Worm (Caenorhabditis elegans) whole organism, mixed stage, embryonic: ENCODE data around the gene srd-45.

Experiments used
- M03D4.4 ChIP-seq: sonication (generic microtip); optimal IDR thresholded peaks from 2 replicates; lab custom pipeline; 2017; ENCODE audit warnings: mild to moderate bottlenecking, missing genetic modification characterization, missing compliant biosample characterization
- bed-3 ChIP-seq: fragments of 200-800 bp; sonication (Bioruptor generic); optimal IDR thresholded peaks from 3 replicates; lab custom pipeline; 2018; ENCODE audit warnings: mild to moderate bottlenecking, missing genetic modification characterization, moderate library complexity, missing compliant biosample characterization
- ces-1 ChIP-seq: fragments of 150-350 bp; optimal IDR thresholded peaks from 2 replicates; lab custom pipeline; 2014; ENCODE audit warnings: missing biosample characterization, missing genetic modification reagents, missing genetic modification characterization
- lsy-2 ChIP-seq: fragments of 150-350 bp; optimal IDR thresholded peaks from 2 replicates; lab custom pipeline; 2014; ENCODE audit warnings: missing biosample characterization, missing genetic modification characterization
- mep-1 ChIP-seq: fragments of 150-350 bp; optimal IDR thresholded peaks from 2 replicates; lab custom pipeline; 2017; ENCODE audit warnings: missing biosample characterization, missing genetic modification reagents, missing genetic modification characterization, inconsistent platforms
- nhr-12 ChIP-seq: fragments of 150-350 bp; optimal IDR thresholded peaks from 2 replicates; lab custom pipeline; 2014; ENCODE audit warnings: missing biosample characterization, missing genetic modification characterization
- nhr-237 ChIP-seq: fragments of 150-350 bp; optimal IDR thresholded peaks from 2 replicates; lab custom pipeline; 2014; ENCODE audit warnings: missing biosample characterization, missing genetic modification characterization
- pha-4 ChIP-seq: fragments of 150-350 bp; optimal IDR thresholded peaks from 2 replicates; lab custom pipeline; 2018; ENCODE audit warnings: missing biosample characterization, missing genetic modification reagents, missing genetic modification characterization
- snpc-4 ChIP-seq: fragments of 150-350 bp; optimal IDR thresholded peaks from 2 replicates; lab custom pipeline; 2014; ENCODE audit warnings: missing biosample characterization, missing genetic modification characterization
- ztf-11 ChIP-seq: fragments of 150-350 bp; optimal IDR thresholded peaks from 2 replicates; lab custom pipeline; 2014; ENCODE audit warnings: missing biosample characterization, missing genetic modification characterization

DNA sequence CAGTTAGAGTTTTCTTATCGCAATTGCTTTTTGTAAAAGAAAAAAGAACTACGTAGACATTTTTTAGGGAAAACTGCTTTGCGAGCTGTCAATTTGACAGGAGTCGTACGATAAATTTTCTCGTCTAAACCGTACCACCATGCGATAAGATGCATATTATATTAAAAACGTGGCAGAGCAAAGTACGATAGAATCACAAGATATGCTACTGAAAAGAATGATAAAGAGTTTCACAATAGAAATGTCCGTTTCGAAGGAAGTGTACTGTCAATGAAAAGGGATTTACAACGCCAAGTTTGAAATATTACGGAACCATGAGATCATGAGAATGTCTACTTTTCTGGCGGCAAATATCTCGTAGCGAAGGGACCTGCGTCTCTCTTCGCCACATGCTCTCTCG lies 36.0 kb downstream of the srd-45 start, which contains the start of gene F19H6.5:
- TF ChIP-seq nhr-237 = no peak
- no peak for TF ChIP-seq lsy-2 (tag; lab: Kevin White, UChicago)
- TF ChIP-seq bed-3 (GFP tag; lab: Kevin White, UChicago) = no peak
- no peak for TF ChIP-seq mep-1
- no peak for TF ChIP-seq ces-1 (GFP tag; lab: Kevin White, UChicago)
- no peak for TF ChIP-seq ztf-11 (tag; lab: Kevin White, UChicago)
- no peak for TF ChIP-seq snpc-4
- TF ChIP-seq nhr-12 (tag; lab: Kevin White, UChicago) = no peak
- TF ChIP-seq M03D4.4 (tag; lab: Kevin White, UChicago) = no peak
- TF ChIP-seq pha-4 (tag; lab: Kevin White, UChicago) = no peak
